Fruit fly (Drosophila melanogaster) whole organism, embryonic: Measurements from ENCODE around the gene CG34429.

Experiments
- Abd-B ChIP-seq: fragments of 200-800 bp; sonication (Bioruptor generic); optimal IDR thresholded peaks from 2 replicates; lab custom pipeline; 2018; ENCODE audit warnings: missing biosample characterization, mild to moderate bottlenecking, missing genetic modification characterization, moderate library complexity
- Awh ChIP-seq: fragments of 200-800 bp; sonication (Bioruptor generic); IDR thresholded peaks from 2 replicates; pipeline ENCODE4, ENCODE4 v1.3.6; 2022; ENCODE audit warnings: missing biosample characterization, missing genetic modification characterization
- B-H2 ChIP-seq: fragments of 200-800 bp; sonication (Bioruptor generic); optimal IDR thresholded peaks from 2 replicates; lab custom pipeline; 2018; ENCODE audit warnings: missing biosample characterization, mild to moderate bottlenecking, missing genetic modification characterization
- BtbVII ChIP-seq: fragments of 200-800 bp; sonication (Bioruptor generic); optimal IDR thresholded peaks from 3 replicates; lab custom pipeline; 2017; ENCODE audit warnings: missing biosample characterization, mild to moderate bottlenecking, missing genetic modification characterization
- CG10654 ChIP-seq: fragments of 200-800 bp; sonication (Bioruptor generic); optimal IDR thresholded peaks from 2 replicates; lab custom pipeline; 2016; ENCODE audit warnings: missing biosample characterization, missing genetic modification characterization
- CG12219 ChIP-seq: fragments of 200-800 bp; sonication (Bioruptor generic); optimal IDR thresholded peaks from 3 replicates; lab custom pipeline; 2018; ENCODE audit warnings: missing biosample characterization, mild to moderate bottlenecking, missing genetic modification characterization
- CG13296 ChIP-seq: fragments of 200-800 bp; sonication (Bioruptor generic); optimal IDR thresholded peaks from 3 replicates; lab custom pipeline; 2018; ENCODE audit warnings: missing biosample characterization, mild to moderate bottlenecking, missing genetic modification characterization
- CG14667 ChIP-seq: fragments of 200-800 bp; sonication (Bioruptor generic); IDR thresholded peaks from 2 replicates; pipeline ENCODE4 v1.3.6; 2022; ENCODE audit warnings: missing biosample characterization, missing genetic modification characterization
- CG1603 ChIP-seq: fragments of 200-800 bp; sonication (Bioruptor generic); optimal IDR thresholded peaks from 2 replicates; lab custom pipeline; 2019; ENCODE audit warnings: missing biosample characterization, mild to moderate bottlenecking, missing genetic modification characterization, moderate library complexity
- CG2129 ChIP-seq: fragments of 200-800 bp; sonication (Bioruptor generic); IDR thresholded peaks from 2 replicates; pipeline ENCODE4 v1.3.6; 2022; ENCODE audit warnings: missing biosample characterization, missing genetic modification characterization; ENCODE audit not compliant: partially characterized antibody
- CG2678 ChIP-seq: fragments of 200-800 bp; sonication (Bioruptor generic); optimal IDR thresholded peaks from 3 replicates; lab custom pipeline; 2019; ENCODE audit warnings: missing biosample characterization, mild to moderate bottlenecking, missing genetic modification characterization, moderate library complexity
- CG3163 ChIP-seq: fragments of 200-800 bp; sonication (Bioruptor generic); optimal IDR thresholded peaks from 3 replicates; lab custom pipeline; 2016; ENCODE audit warnings: missing biosample characterization, missing genetic modification characterization
- CG3726 ChIP-seq: fragments of 200-800 bp; sonication (Bioruptor generic); IDR thresholded peaks from 3 replicates; pipeline ENCODE4, ENCODE4 v1.3.6; 2022; ENCODE audit warnings: missing biosample characterization, missing genetic modification characterization
- CG6175 ChIP-seq: fragments of 200-800 bp; sonication (Bioruptor generic); IDR thresholded peaks from 3 replicates; pipeline ENCODE4 v1.3.6; 2022; ENCODE audit warnings: missing biosample characterization, missing genetic modification characterization
- CG6765 ChIP-seq: fragments of 200-800 bp; sonication (Bioruptor generic); optimal IDR thresholded peaks from 3 replicates; lab custom pipeline; 2017; ENCODE audit warnings: missing biosample characterization, mild to moderate bottlenecking, missing genetic modification characterization
- CG7556 ChIP-seq: fragments of 200-800 bp; sonication (Bioruptor generic); optimal IDR thresholded peaks from 2 replicates; lab custom pipeline; 2017; ENCODE audit warnings: missing biosample characterization, mild to moderate bottlenecking, missing genetic modification characterization
- CG7963 ChIP-seq: fragments of 200-800 bp; sonication (Bioruptor generic); IDR thresholded peaks from 3 replicates; pipeline ENCODE4 v1.3.6; 2022; ENCODE audit warnings: missing biosample characterization, missing genetic modification characterization; ENCODE audit not compliant: partially characterized antibody
- CHES-1-like ChIP-seq: fragments of 200-800 bp; sonication (Bioruptor generic); optimal IDR thresholded peaks from 2 replicates; lab custom pipeline; 2016; ENCODE audit warnings: missing biosample characterization, missing genetic modification characterization
- D19B ChIP-seq: fragments of 200-800 bp; sonication (Bioruptor generic); optimal IDR thresholded peaks from 2 replicates; lab custom pipeline; 2017; ENCODE audit warnings: missing biosample characterization, mild to moderate bottlenecking, missing genetic modification characterization
- Dip3 ChIP-seq: fragments of 200-800 bp; sonication (Bioruptor generic); optimal IDR thresholded peaks from 3 replicates; lab custom pipeline; 2016; ENCODE audit warnings: missing biosample characterization, missing genetic modification characterization
- Dref ChIP-seq: fragments of 200-800 bp; sonication (Bioruptor generic); IDR thresholded peaks from 2 replicates; pipeline ENCODE4 v1.3.6; 2022; ENCODE audit warnings: missing biosample characterization, missing genetic modification characterization
- Gsc ChIP-seq: fragments of 200-800 bp; sonication (Bioruptor generic); IDR thresholded peaks from 2 replicates; pipeline ENCODE4 v1.3.6; 2022; ENCODE audit warnings: missing biosample characterization, missing genetic modification characterization
- HLH3B ChIP-seq: fragments of 200-800 bp; sonication (Bioruptor generic); IDR thresholded peaks from 2 replicates; pipeline ENCODE4 v1.3.6; 2022; ENCODE audit warnings: missing biosample characterization, missing genetic modification characterization
- HLH4C ChIP-seq: fragments of 200-800 bp; sonication (Bioruptor generic); IDR thresholded peaks from 3 replicates; pipeline ENCODE4 v1.3.6; 2022; ENCODE audit warnings: missing biosample characterization, missing genetic modification characterization; ENCODE audit not compliant: partially characterized antibody
- Kr ChIP-seq: fragments of 200-800 bp; sonication (Bioruptor generic); optimal IDR thresholded peaks from 2 replicates; lab custom pipeline; 2017; ENCODE audit warnings: missing biosample characterization, mild to moderate bottlenecking, missing genetic modification characterization
- Max ChIP-seq: fragments of 200-800 bp; sonication (Bioruptor generic); optimal IDR thresholded peaks from 2 replicates; lab custom pipeline; 2016; ENCODE audit warnings: missing biosample characterization, mild to moderate bottlenecking, missing genetic modification characterization
- Med ChIP-seq: fragments of 200-800 bp; sonication (Bioruptor generic); peaks from one replicate; lab custom pipeline; 2016; ENCODE audit warnings: missing biosample characterization, missing genetic modification characterization, mild to moderate bottlenecking, inconsistent platforms, moderate library complexity
- Oaz ChIP-seq: fragments of 200-800 bp; sonication (Bioruptor generic); IDR thresholded peaks from 2 replicates; pipeline ENCODE4 v1.3.6; 2022; ENCODE audit warnings: missing biosample characterization, missing genetic modification characterization
- Rfx ChIP-seq: fragments of 200-800 bp; sonication (Bioruptor generic); IDR thresholded peaks from 2 replicates; pipeline ENCODE4 v1.3.6; 2022; ENCODE audit warnings: missing biosample characterization, missing genetic modification characterization
- Vsx1 ChIP-seq: fragments of 200-800 bp; sonication (Bioruptor generic); optimal IDR thresholded peaks from 2 replicates; lab custom pipeline; 2017; ENCODE audit warnings: missing biosample characterization, mild to moderate bottlenecking, missing genetic modification characterization, missing genetic modification reagents
- al ChIP-seq: fragments of 200-800 bp; sonication (Bioruptor generic); IDR thresholded peaks from 2 replicates; pipeline ENCODE4 v1.3.6; 2022; ENCODE audit warnings: missing biosample characterization, missing genetic modification characterization
- ato ChIP-seq: fragments of 200-800 bp; sonication (Bioruptor generic); IDR thresholded peaks from 2 replicates; pipeline ENCODE4 v1.3.6; 2022; ENCODE audit warnings: missing biosample characterization, missing genetic modification characterization; ENCODE audit not compliant: partially characterized antibody
- bab2 ChIP-seq: fragments of 200-800 bp; sonication (Bioruptor generic); optimal IDR thresholded peaks from 2 replicates; lab custom pipeline; 2016; ENCODE audit warnings: missing biosample characterization, missing genetic modification characterization
- br ChIP-seq: fragments of >200 bp; optimal IDR thresholded peaks from 2 replicates; lab custom pipeline; 2017
- ci ChIP-seq: fragments of 200-800 bp; sonication (Bioruptor generic); IDR thresholded peaks from 3 replicates; pipeline ENCODE4 v1.3.6; 2022; ENCODE audit warnings: missing biosample characterization, missing genetic modification characterization
- cwo ChIP-seq: fragments of 200-800 bp; sonication (Bioruptor generic); optimal IDR thresholded peaks from 3 replicates; lab custom pipeline; 2017; ENCODE audit warnings: missing biosample characterization, missing genetic modification characterization, mild to moderate bottlenecking, moderate library complexity, missing genetic modification reagents
- h ChIP-seq: fragments of >200 bp; optimal IDR thresholded peaks from 2 replicates; lab custom pipeline; 2017
- jigr1 ChIP-seq: fragments of 200-800 bp; sonication (Bioruptor generic); IDR thresholded peaks from 3 replicates; pipeline ENCODE4 v1.3.6; 2022; ENCODE audit warnings: missing biosample characterization, missing genetic modification characterization
- lov ChIP-seq, 2 experiments: fragments of 200-800 bp in 1 of 2; fragments of >200 bp in 1 of 2; sonication (Bioruptor generic) in 1 of 2; IDR thresholded peaks in 1 of 2; optimal IDR thresholded peaks in 1 of 2; 2 replicates in 1 of 2; 3 replicates in 1 of 2; pipeline versions ENCODE4 v1.3.6 to Lab custom; 2017 to 2022; ENCODE audit warnings: missing biosample characterization in 1 of 2, missing genetic modification characterization in 1 of 2
- odd ChIP-seq: fragments of 200-800 bp; sonication (Bioruptor generic); optimal IDR thresholded peaks from 2 replicates; lab custom pipeline; 2017; ENCODE audit warnings: missing biosample characterization, mild to moderate bottlenecking, missing genetic modification characterization
- p53 ChIP-seq: fragments of 200-800 bp; sonication (Bioruptor generic); optimal IDR thresholded peaks from 2 replicates; lab custom pipeline; 2016; ENCODE audit warnings: missing biosample characterization, missing genetic modification characterization
- pan ChIP-seq, 4 experiments: fragments of >200 bp in 3 of 4; fragments of 200-800 bp in 1 of 4; sonication (Bioruptor generic) in 1 of 4; optimal IDR thresholded peaks in 3 of 4; IDR thresholded peaks in 1 of 4; 2 replicates each; pipeline versions ENCODE4 v1.3.6 to Lab custom; 2017 to 2022; ENCODE audit warnings: missing biosample characterization in 2 of 4, missing genetic modification characterization in 2 of 4, mixed read lengths in 1 of 4
- pros ChIP-seq: fragments of 200-800 bp; sonication (Bioruptor generic); optimal IDR thresholded peaks from 3 replicates; lab custom pipeline; 2019; ENCODE audit warnings: missing biosample characterization, mild to moderate bottlenecking, missing genetic modification characterization, moderate library complexity
- ranshi ChIP-seq: fragments of 200-800 bp; sonication (Bioruptor generic); IDR thresholded peaks from 2 replicates; pipeline ENCODE4 v1.3.6; 2022; ENCODE audit warnings: missing biosample characterization, missing genetic modification characterization
- sc ChIP-seq, 3 experiments: fragments of >200 bp in 2 of 3; fragments of 200-800 bp in 1 of 3; sonication (Bioruptor generic) in 1 of 3; optimal IDR thresholded peaks; 2 replicates in 2 of 3; 3 replicates in 1 of 3; lab custom pipeline; 2017; ENCODE audit warnings: mild to moderate bottlenecking in 1 of 3, missing biosample characterization in 1 of 3, missing genetic modification characterization in 1 of 3, missing genetic modification reagents in 1 of 3
- sd ChIP-seq: fragments of 200-800 bp; sonication (Bioruptor generic); optimal IDR thresholded peaks from 3 replicates; lab custom pipeline; 2018; ENCODE audit warnings: missing biosample characterization, mild to moderate bottlenecking, missing genetic modification characterization, moderate library complexity
- so ChIP-seq: fragments of 200-800 bp; sonication (Bioruptor generic); IDR thresholded peaks from 3 replicates; pipeline ENCODE4 v1.3.6; 2022; ENCODE audit warnings: missing biosample characterization, missing genetic modification characterization
- ssp ChIP-seq: fragments of 200-800 bp; sonication (Bioruptor generic); IDR thresholded peaks from 2 replicates; pipeline ENCODE4 v1.3.6; 2022; ENCODE audit warnings: missing biosample characterization, missing genetic modification characterization
- vvl ChIP-seq: fragments of 200-800 bp; sonication (Bioruptor generic); IDR thresholded peaks from 2 replicates; pipeline ENCODE4 v1.3.6; 2022; ENCODE audit warnings: missing biosample characterization, missing genetic modification characterization

The CG34429 gene

dm6 chr3L:13015195-13015822 lies 47.5 kb upstream of the CG34429 start, which contains the start of gene MICAL-like (continued):
- TF ChIP-seq pros (GFP tag; lab: Kevin White, UChicago) (no peak), CG3163 (no peak), Vsx1 (no peak), CG6175 (GFP tag; lab: Robert Waterston, UW) (no peak), CG7556 (GFP tag; lab: Kevin White, UChicago) (no peak), CG10654 (GFP tag; lab: Kevin White, UChicago) (no peak), p53 (no peak), Rfx (GFP tag; lab: Robert Waterston, UW) (peak; percentile 55), Dip3 (GFP tag; lab: Kevin White, UChicago) (no peak), ci (GFP tag; lab: Robert Waterston, UW) (peak; percentile 56; the same call in 1 of the 3 replicates), vvl (GFP tag; lab: Robert Waterston, UW) (peak; percentile 6; the same call in 1 of the 2 replicates), CG12219 (GFP tag; lab: Kevin White, UChicago) (no peak), cwo (GFP tag; lab: Kevin White, UChicago) (no peak), lov (optimal IDR thresholded peaks at IDR 0.05; lab: Kevin White, UChicago) (no peak), lov (GFP tag; IDR thresholded peaks at IDR 0.05; lab: Robert Waterston, UW) (no peak), HLH4C (GFP tag; lab: Robert Waterston, UW) (peak; percentile 79), Max (GFP tag; lab: Kevin White, UChicago) (no peak), CG2129 (GFP tag; lab: Robert Waterston, UW) (peak; percentile 67), Med (GFP tag; lab: Kevin White, UChicago) (peak; percentile 87), CG6765 (GFP tag; lab: Kevin White, UChicago) (no peak), Abd-B (GFP tag; lab: Kevin White, UChicago) (no peak), jigr1 (GFP tag; lab: Robert Waterston, UW) (0 out of 3 replicates have a peak, but pooled peaks have one; percentile 26), D19B (GFP tag; lab: Kevin White, UChicago) (no peak), br (lab: Kevin White, UChicago) (no peak), sd (tag; lab: Kevin White, UChicago) (no peak), CG2678 (tag; lab: Kevin White, UChicago) (no peak), odd (no peak), sc (optimal IDR thresholded peaks at IDR 0.05; lab: Kevin White, UChicago) (no peak), sc (GFP tag; optimal IDR thresholded peaks at IDR 0.05; lab: Kevin White, UChicago) (no peak), B-H2 (no peak), Awh (GFP tag; lab: Robert Waterston, UW) (no peak), CG14667 (no peak), Oaz (no peak), CHES-1-like (no peak), bab2 (GFP tag; lab: Kevin White, UChicago) (peak; percentile 5), so (GFP tag; lab: Robert Waterston, UW) (no peak), Dref (GFP tag; lab: Robert Waterston, UW) (peak; percentile 66), pan (optimal IDR thresholded peaks at IDR 0.05; lab: Kevin White, UChicago) (no peak), pan (GFP tag; optimal IDR thresholded peaks at IDR 0.05 in 1 of 2, IDR thresholded peaks at IDR 0.05 in 1 of 2) (peak in 1 of 2 experiments; percentile 8), ssp (peak; percentile 61), Gsc (GFP tag; lab: Robert Waterston, UW) (no peak), BtbVII (GFP tag; lab: Kevin White, UChicago) (no peak), ato (GFP tag; lab: Robert Waterston, UW) (peak; percentile 36; the same call in 1 of the 2 replicates), ranshi (GFP tag; lab: Robert Waterston, UW) (peak; percentile 40), HLH3B (GFP tag; lab: Robert Waterston, UW) (no peak), al (peak; percentile 40; the same call in 1 of the 2 replicates), CG7963 (peak; percentile 71), Kr (GFP tag; lab: Kevin White, UChicago) (no peak), CG13296 (GFP tag; lab: Kevin White, UChicago) (no peak), CG3726 (no peak), CG1603 (peak; percentile 43), h (lab: Kevin White, UChicago) (no peak)
